Fruit fly (Drosophila melanogaster): ENCODE measurements around the gene CG7168.

CG7168 gene

DNA sequence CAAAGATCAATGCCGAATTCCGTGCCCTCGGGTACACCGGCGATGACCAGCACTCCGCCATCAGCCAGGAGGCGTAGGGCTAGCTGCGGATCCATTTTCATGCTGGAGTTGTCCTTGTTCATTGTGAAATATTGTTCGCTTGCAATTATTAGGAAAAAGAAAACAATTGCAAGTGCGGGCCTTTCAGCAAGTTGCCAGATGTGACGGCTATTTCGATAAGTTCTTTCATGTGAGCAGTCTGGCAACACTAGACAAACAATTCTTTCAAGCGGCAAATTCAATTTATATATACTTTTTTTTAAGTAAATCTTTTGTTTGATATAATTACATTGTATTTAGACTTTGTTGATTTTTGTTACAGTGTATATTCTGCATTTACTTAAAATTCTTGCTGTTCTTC lies 26.7 kb upstream of the CG7168 start, which contains the start of gene CG12320 (continued):
- TF ChIP-seq dan (GFP tag; IDR thresholded peaks at IDR 0.05) (no peak), E2f1 (GFP tag; IDR thresholded peaks at IDR 0.05) (no peak), peb (GFP tag; IDR thresholded peaks at IDR 0.05) (no peak), CG2120 (GFP tag; optimal IDR thresholded peaks at IDR 0.05) (no peak), nom (GFP tag; optimal IDR thresholded peaks at IDR 0.05) (no peak), HLH4C (GFP tag; IDR thresholded peaks at IDR 0.05; ENCODE audit: partially characterized antibody) (no peak), bsh (GFP tag; optimal IDR thresholded peaks at IDR 0.05) (no peak), tgo (GFP tag; IDR thresholded peaks at IDR 0.05) (no peak), ATbp (GFP tag; optimal IDR thresholded peaks at IDR 0.05) (no peak), HHEX (GFP tag; optimal IDR thresholded peaks at IDR 0.05) (no peak), HLHmδ (GFP tag; optimal IDR thresholded peaks at IDR 0.05) (no peak), kni (GFP tag; optimal IDR thresholded peaks at IDR 0.05) (no peak), gcm (GFP tag; optimal IDR thresholded peaks at IDR 0.05) (peak; percentile 50), E2f2 (GFP tag; IDR thresholded peaks at IDR 0.05) (peak; percentile 94), CG4360 (GFP tag; IDR thresholded peaks at IDR 0.05) (no peak), CG4707 (GFP tag; optimal IDR thresholded peaks at IDR 0.05) (no peak), CG12236 (GFP tag; optimal IDR thresholded peaks at IDR 0.05) (no peak), CG9797 (GFP tag; optimal IDR thresholded peaks at IDR 0.05) (peak; percentile 0), CG6654 (GFP tag; optimal IDR thresholded peaks at IDR 0.05) (no peak), Blimp-1 (GFP tag; optimal IDR thresholded peaks at IDR 0.05) (no peak), Dip2 (GFP tag; IDR thresholded peaks at IDR 0.05) (no peak), ase (GFP tag; IDR thresholded peaks at IDR 0.05) (no peak), CG13123 (GFP tag; optimal IDR thresholded peaks at IDR 0.05) (no peak), CG14710 (tag; optimal IDR thresholded peaks at IDR 0.05) (peak; percentile 34), Opbp (GFP tag; IDR thresholded peaks at IDR 0.05; ENCODE audit: partially characterized antibody) (0 out of 3 replicates have a peak, but pooled peaks have one; percentile 28), H2.0 (GFP tag; IDR thresholded peaks at IDR 0.05) (no peak), trem (tag; optimal IDR thresholded peaks at IDR 0.05) (peak; percentile 77), Bdp1 (GFP tag; optimal IDR thresholded peaks at IDR 0.05) (no peak), hb (GFP tag; IDR thresholded peaks at IDR 0.05; ENCODE audit: partially characterized antibody) (no peak), gcm2 (GFP tag; optimal IDR thresholded peaks at IDR 0.05) (no peak), Fer2 (tag; optimal IDR thresholded peaks at IDR 0.05) (no peak), dpn (GFP tag; optimal IDR thresholded peaks at IDR 0.05) (no peak), Bgb (GFP tag; IDR thresholded peaks at IDR 0.05; ENCODE audit: partially characterized antibody) (no peak), CG6689 (GFP tag; IDR thresholded peaks at IDR 0.05) (no peak), CG30020 (tag; optimal IDR thresholded peaks at IDR 0.05) (no peak), hbn (GFP tag; IDR thresholded peaks at IDR 0.05; ENCODE audit: partially characterized antibody) (no peak), repo (GFP tag; optimal IDR thresholded peaks at IDR 0.05) (no peak), dimm (GFP tag; IDR thresholded peaks at IDR 0.05) (no peak), Gug (GFP tag; IDR thresholded peaks at IDR 0.05) (no peak), psq (GFP tag; optimal IDR thresholded peaks at IDR 0.05) (no peak), Doc3 (GFP tag; IDR thresholded peaks at IDR 0.05; ENCODE audit: partially characterized antibody) (no peak), CG9876 (GFP tag; optimal IDR thresholded peaks at IDR 0.05) (no peak), CG4730 (GFP tag; IDR thresholded peaks at IDR 0.05) (no peak), CTCF (GFP tag; optimal IDR thresholded peaks at IDR 0.05) (peak; percentile 10), sima (GFP tag; optimal IDR thresholded peaks at IDR 0.05) (no peak), Hmr (GFP tag; optimal IDR thresholded peaks at IDR 0.05) (no peak), CG33213 (GFP tag; optimal IDR thresholded peaks at IDR 0.05) (no peak), mam (GFP tag; optimal IDR thresholded peaks at IDR 0.05) (no peak), MESR4 (GFP tag; optimal IDR thresholded peaks at IDR 0.05) (peak; percentile 42), CG4617 (GFP tag; optimal IDR thresholded peaks at IDR 0.05; ENCODE audit: borderline replicate concordance) (peak; percentile 59), twi (tag; optimal IDR thresholded peaks at IDR 0.05) (no peak)

All from whole organism, embryonic.